Fruit fly (Drosophila melanogaster) whole organism: ENCODE measurements around the gene CG8927.

Experiments
- CG8478 ChIP-seq: fragments of >200 bp; optimal IDR thresholded peaks from 2 replicates; lab custom pipeline; 2018; ENCODE audit warnings: inconsistent platforms
- Dll ChIP-seq: fragments of >200 bp; optimal IDR thresholded peaks from 2 replicates; lab custom pipeline; 2017
- psq ChIP-seq: fragments of >200 bp; optimal IDR thresholded peaks from 2 replicates; lab custom pipeline; 2017
- usp ChIP-seq: fragments of >200 bp; optimal IDR thresholded peaks from 2 replicates; lab custom pipeline; 2017; ENCODE audit warnings: missing biosample characterization, missing genetic modification characterization, mixed read lengths

dm6 chr3R:16154263-16154662 lies 26.6 kb upstream of the CG8927 start:
- TF ChIP-seq CG8478 (lab: Kevin White, UChicago) = no peak
- TF ChIP-seq Dll (lab: Kevin White, UChicago) = no peak
- no peak for TF ChIP-seq psq (lab: Kevin White, UChicago)
- TF ChIP-seq usp (GFP tag; lab: Kevin White, UChicago) = no peak
